Fruit fly (Drosophila melanogaster) whole organism, embryonic: Measurements from ENCODE around the gene Smug.
A peak's percentile ranks its signal among the peaks of the same experiment; 100 is the strongest.

Experiments used
- ATbp ChIP-seq: fragments of 200-800 bp; sonication (Bioruptor generic); optimal IDR thresholded peaks from 2 replicates; lab custom pipeline; 2017; ENCODE audit warnings: missing biosample characterization, mild to moderate bottlenecking, missing genetic modification characterization, missing genetic modification reagents
- Ada2b ChIP-seq: fragments of 200-800 bp; sonication (Bioruptor generic); IDR thresholded peaks from 2 replicates; pipeline ENCODE4 v1.3.6; 2022; ENCODE audit warnings: missing biosample characterization, missing genetic modification characterization
- Antp ChIP-seq: fragments of 200-800 bp; sonication (Bioruptor generic); optimal IDR thresholded peaks from 3 replicates; lab custom pipeline; 2016; ENCODE audit warnings: missing biosample characterization, missing genetic modification characterization
- Asciz ChIP-seq: fragments of 200-800 bp; sonication (Bioruptor generic); optimal IDR thresholded peaks from 2 replicates; lab custom pipeline; 2017; ENCODE audit warnings: missing biosample characterization, mild to moderate bottlenecking, missing genetic modification characterization, missing genetic modification reagents
- Atf3 ChIP-seq: fragments of 200-800 bp; sonication (Bioruptor generic); optimal IDR thresholded peaks from 3 replicates; lab custom pipeline; 2016; ENCODE audit warnings: missing biosample characterization, missing genetic modification characterization
- BtbVII ChIP-seq: fragments of 200-800 bp; sonication (Bioruptor generic); optimal IDR thresholded peaks from 3 replicates; lab custom pipeline; 2017; ENCODE audit warnings: missing biosample characterization, mild to moderate bottlenecking, missing genetic modification characterization
- CG10209 ChIP-seq: fragments of 200-800 bp; sonication (Bioruptor generic); optimal IDR thresholded peaks from 3 replicates; lab custom pipeline; 2017; ENCODE audit warnings: missing biosample characterization, mild to moderate bottlenecking, missing genetic modification characterization, missing genetic modification reagents
- CG10321 ChIP-seq: fragments of 200-800 bp; sonication (Bioruptor generic); IDR thresholded peaks from 2 replicates; pipeline ENCODE4 v1.3.6; 2022; ENCODE audit warnings: missing biosample characterization, missing genetic modification characterization
- CG11398 ChIP-seq: fragments of 200-800 bp; sonication (Bioruptor generic); optimal IDR thresholded peaks from 2 replicates; lab custom pipeline; 2016; ENCODE audit warnings: missing biosample characterization, missing genetic modification characterization
- CG11695 ChIP-seq: fragments of 200-800 bp; sonication (Bioruptor generic); IDR thresholded peaks from 3 replicates; pipeline ENCODE4 v1.3.6; 2022; ENCODE audit warnings: missing biosample characterization, missing genetic modification characterization
- CG11723 ChIP-seq: fragments of 200-800 bp; sonication (Bioruptor generic); optimal IDR thresholded peaks from 2 replicates; lab custom pipeline; 2017; ENCODE audit warnings: missing biosample characterization, mild to moderate bottlenecking, missing genetic modification characterization
- CG1233 ChIP-seq: fragments of 200-800 bp; sonication (Bioruptor generic); optimal IDR thresholded peaks from 4 replicates; lab custom pipeline; 2018; ENCODE audit warnings: missing biosample characterization, mild to moderate bottlenecking, missing genetic modification characterization
- CG13424 ChIP-seq: fragments of 200-800 bp; sonication (Bioruptor generic); optimal IDR thresholded peaks from 2 replicates; lab custom pipeline; 2019; ENCODE audit warnings: missing biosample characterization, mild to moderate bottlenecking, missing genetic modification characterization, moderate library complexity
- CG1529 ChIP-seq: fragments of 200-800 bp; sonication (Bioruptor generic); optimal IDR thresholded peaks from 3 replicates; lab custom pipeline; 2018; ENCODE audit warnings: missing biosample characterization, missing genetic modification characterization
- CG15601 ChIP-seq: fragments of 200-800 bp; sonication (Bioruptor generic); optimal IDR thresholded peaks from 3 replicates; lab custom pipeline; 2019; ENCODE audit warnings: missing biosample characterization, mild to moderate bottlenecking, missing genetic modification characterization, moderate library complexity
- CG18011 ChIP-seq: fragments of 200-800 bp; sonication (Bioruptor generic); optimal IDR thresholded peaks from 2 replicates; lab custom pipeline; 2017; ENCODE audit warnings: missing biosample characterization, missing genetic modification characterization, mild to moderate bottlenecking, moderate library complexity, missing genotype
- CG18599 ChIP-seq: fragments of 200-800 bp; sonication (Bioruptor generic); optimal IDR thresholded peaks from 3 replicates; lab custom pipeline; 2017; ENCODE audit warnings: missing biosample characterization, missing genetic modification characterization, mild to moderate bottlenecking, moderate library complexity, missing genetic modification reagents
- CG2712 ChIP-seq: fragments of 200-800 bp; optimal IDR thresholded peaks from 3 replicates; lab custom pipeline; 2019; ENCODE audit warnings: missing biosample characterization, mild to moderate bottlenecking, missing genetic modification characterization, moderate library complexity
- CG2875 ChIP-seq: fragments of 200-800 bp; sonication (Bioruptor generic); optimal IDR thresholded peaks from 2 replicates; lab custom pipeline; 2017; ENCODE audit warnings: missing biosample characterization, mild to moderate bottlenecking, missing genetic modification characterization, missing genetic modification reagents
- CG34376 ChIP-seq: fragments of 200-800 bp; sonication (Bioruptor generic); optimal IDR thresholded peaks from 2 replicates; lab custom pipeline; 2018; ENCODE audit warnings: missing biosample characterization, mild to moderate bottlenecking, missing genetic modification characterization
- CG6791 ChIP-seq: fragments of 200-800 bp; sonication (Bioruptor generic); IDR thresholded peaks from 3 replicates; pipeline ENCODE4 v1.3.6; 2022; ENCODE audit warnings: missing biosample characterization, missing genetic modification characterization; ENCODE audit not compliant: partially characterized antibody
- CG7745 ChIP-seq: fragments of 200-800 bp; sonication (Bioruptor generic); optimal IDR thresholded peaks from 2 replicates; lab custom pipeline; 2018; ENCODE audit warnings: missing biosample characterization, mild to moderate bottlenecking, missing genetic modification characterization, moderate library complexity
- Dip2 ChIP-seq: fragments of 200-800 bp; sonication (Bioruptor generic); IDR thresholded peaks from 2 replicates; pipeline ENCODE4 v1.3.6; 2022; ENCODE audit warnings: missing biosample characterization, missing genetic modification characterization
- E2f2 ChIP-seq: fragments of 200-800 bp; sonication (Bioruptor generic); IDR thresholded peaks from 2 replicates; pipeline ENCODE4 v1.3.6; 2022; ENCODE audit warnings: missing biosample characterization, missing genetic modification characterization
- Fer1 ChIP-seq: fragments of 200-800 bp; sonication (Bioruptor generic); optimal IDR thresholded peaks from 2 replicates; lab custom pipeline; 2017; ENCODE audit warnings: missing biosample characterization, mild to moderate bottlenecking, missing genetic modification characterization
- Hey ChIP-seq: fragments of 200-800 bp; sonication (Bioruptor generic); optimal IDR thresholded peaks from 3 replicates; lab custom pipeline; 2018; ENCODE audit warnings: missing biosample characterization, mild to moderate bottlenecking, missing genetic modification characterization
- HmgZ ChIP-seq: fragments of 200-800 bp; sonication (Bioruptor generic); optimal IDR thresholded peaks from 2 replicates; lab custom pipeline; 2018; ENCODE audit warnings: missing biosample characterization, mild to moderate bottlenecking, missing genetic modification characterization
- Meics ChIP-seq: fragments of 200-800 bp; sonication (Bioruptor generic); optimal IDR thresholded peaks from 2 replicates; lab custom pipeline; 2017; ENCODE audit warnings: missing biosample characterization, mild to moderate bottlenecking, missing genetic modification characterization
- NFAT ChIP-seq: fragments of 200-800 bp; sonication (Bioruptor generic); IDR thresholded peaks from 2 replicates; pipeline ENCODE4 v1.3.6; 2022; ENCODE audit warnings: missing biosample characterization, missing genetic modification characterization
- NK7.1 ChIP-seq: fragments of 200-800 bp; sonication (Bioruptor generic); optimal IDR thresholded peaks from 3 replicates; lab custom pipeline; 2016; ENCODE audit warnings: missing biosample characterization, missing genetic modification characterization
- Opbp ChIP-seq: fragments of 200-800 bp; sonication (Bioruptor generic); IDR thresholded peaks from 3 replicates; pipeline ENCODE4 v1.3.6; 2022; ENCODE audit warnings: missing biosample characterization, missing genetic modification characterization; ENCODE audit not compliant: partially characterized antibody
- Usf ChIP-seq: fragments of 200-800 bp; sonication (Bioruptor generic); optimal IDR thresholded peaks from 2 replicates; lab custom pipeline; 2017; ENCODE audit warnings: missing genotype, missing biosample characterization, missing genetic modification characterization
- ara ChIP-seq: fragments of 200-800 bp; sonication (Bioruptor generic); IDR thresholded peaks from 2 replicates; pipeline ENCODE4 v1.3.6; 2022; ENCODE audit warnings: missing biosample characterization, missing genetic modification characterization
- bcd ChIP-seq: fragments of 200-800 bp; sonication (Bioruptor generic); optimal IDR thresholded peaks from 2 replicates; lab custom pipeline; 2017; ENCODE audit warnings: missing biosample characterization, mild to moderate bottlenecking, missing genetic modification characterization
- crol ChIP-seq: fragments of 200-800 bp; sonication (Bioruptor generic); IDR thresholded peaks from 2 replicates; pipeline ENCODE4 v1.3.6; 2022; ENCODE audit warnings: missing biosample characterization, missing genetic modification characterization
- esg ChIP-seq: fragments of 200-800 bp; sonication (Bioruptor generic); conservative IDR thresholded peaks from 2 replicates; pipeline ENCODE4 v1.3.6; 2022; ENCODE audit warnings: missing biosample characterization, missing genetic modification characterization
- eyg ChIP-seq: fragments of 200-800 bp; sonication (Bioruptor generic); optimal IDR thresholded peaks from 3 replicates; lab custom pipeline; 2016; ENCODE audit warnings: missing biosample characterization, missing genetic modification characterization
- gsb ChIP-seq: fragments of 200-800 bp; sonication (Bioruptor generic); IDR thresholded peaks from 2 replicates; pipeline ENCODE4 v1.3.6; 2022; ENCODE audit warnings: missing biosample characterization, missing genetic modification characterization
- gt ChIP-seq: fragments of 200-800 bp; sonication (Bioruptor generic); IDR thresholded peaks from 2 replicates; pipeline ENCODE4 v1.3.6; 2022; ENCODE audit warnings: missing biosample characterization, missing genetic modification characterization
- hbn ChIP-seq: fragments of 200-800 bp; sonication (Bioruptor generic); IDR thresholded peaks from 2 replicates; pipeline ENCODE4 v1.3.6; 2022; ENCODE audit warnings: missing biosample characterization, missing genetic modification characterization; ENCODE audit not compliant: partially characterized antibody
- her ChIP-seq: fragments of 200-800 bp; sonication (Bioruptor generic); optimal IDR thresholded peaks from 2 replicates; lab custom pipeline; 2016; ENCODE audit warnings: missing biosample characterization, missing genetic modification characterization
- jigr1 ChIP-seq: fragments of 200-800 bp; sonication (Bioruptor generic); IDR thresholded peaks from 3 replicates; pipeline ENCODE4 v1.3.6; 2022; ENCODE audit warnings: missing biosample characterization, missing genetic modification characterization
- lab ChIP-seq: fragments of 200-800 bp; sonication (Bioruptor generic); optimal IDR thresholded peaks from 3 replicates; lab custom pipeline; 2017; ENCODE audit warnings: missing biosample characterization, missing genetic modification characterization, mild to moderate bottlenecking, moderate library complexity, missing genetic modification reagents
- mirr ChIP-seq: fragments of 200-800 bp; sonication (Bioruptor generic); optimal IDR thresholded peaks from 3 replicates; lab custom pipeline; 2018; ENCODE audit warnings: missing biosample characterization, mild to moderate bottlenecking, missing genetic modification characterization
- org-1 ChIP-seq: fragments of 200-800 bp; sonication (Bioruptor generic); optimal IDR thresholded peaks from 2 replicates; lab custom pipeline; 2017; ENCODE audit warnings: missing biosample characterization, missing genetic modification characterization
- otp ChIP-seq: fragments of 200-800 bp; sonication (Bioruptor generic); IDR thresholded peaks from 3 replicates; pipeline ENCODE4, ENCODE4 v1.3.6; 2022; ENCODE audit warnings: missing biosample characterization, missing genetic modification characterization
- pros ChIP-seq: fragments of 200-800 bp; sonication (Bioruptor generic); optimal IDR thresholded peaks from 3 replicates; lab custom pipeline; 2019; ENCODE audit warnings: missing biosample characterization, mild to moderate bottlenecking, missing genetic modification characterization, moderate library complexity
- repo ChIP-seq: fragments of 200-800 bp; sonication (Bioruptor generic); optimal IDR thresholded peaks from 2 replicates; lab custom pipeline; 2016; ENCODE audit warnings: missing biosample characterization, missing genetic modification characterization
- sens ChIP-seq: fragments of 200-800 bp; sonication (Bioruptor generic); peaks from one replicate; lab custom pipeline; 2016; ENCODE audit warnings: missing biosample characterization, missing genetic modification characterization
- sima ChIP-seq: fragments of 200-800 bp; sonication (Bioruptor generic); optimal IDR thresholded peaks from 2 replicates; lab custom pipeline; 2016; ENCODE audit warnings: missing biosample characterization, missing genetic modification characterization
- tap ChIP-seq: fragments of 200-800 bp; optimal IDR thresholded peaks from 3 replicates; lab custom pipeline; 2019; ENCODE audit warnings: missing biosample characterization, mild to moderate bottlenecking, missing genetic modification characterization, moderate library complexity
- twi ChIP-seq: fragments of 200-800 bp; optimal IDR thresholded peaks from 2 replicates; lab custom pipeline; 2019; ENCODE audit warnings: missing biosample characterization, mild to moderate bottlenecking, missing genetic modification characterization, moderate library complexity

The Smug gene

dm6 chr3R:17115668-17116067 lies 34.7 kb upstream of the Smug start (continued):
- TF ChIP-seq org-1 (GFP tag; lab: Kevin White, UChicago) (no peak), NK7.1 (GFP tag; lab: Kevin White, UChicago) (no peak), otp (no peak), lab (GFP tag; lab: Kevin White, UChicago) (peak; percentile 73), CG34376 (GFP tag; lab: Kevin White, UChicago) (peak; percentile 43), CG11695 (GFP tag; lab: Robert Waterston, UW) (peak; percentile 15; the same call in 1 of the 3 replicates), pros (GFP tag; lab: Kevin White, UChicago) (peak; percentile 10), sima (GFP tag; lab: Kevin White, UChicago) (no peak), NFAT (GFP tag; lab: Robert Waterston, UW) (no peak), CG7745 (tag; lab: Kevin White, UChicago) (peak; percentile 59), CG10321 (no peak), CG1529 (GFP tag; lab: Kevin White, UChicago) (peak; percentile 35), CG6791 (GFP tag; lab: Robert Waterston, UW) (no peak), CG18599 (GFP tag; lab: Kevin White, UChicago) (peak; percentile 10), CG15601 (tag; lab: Kevin White, UChicago) (peak; percentile 62), eyg (GFP tag; lab: Kevin White, UChicago) (peak; percentile 17), twi (tag; lab: Kevin White, UChicago) (no peak), jigr1 (GFP tag; lab: Robert Waterston, UW) (no peak), esg (no peak), Meics (GFP tag; lab: Kevin White, UChicago) (no peak), HmgZ (tag; lab: Kevin White, UChicago) (peak; percentile 1), CG11723 (GFP tag; lab: Kevin White, UChicago) (peak; percentile 25), repo (GFP tag; lab: Kevin White, UChicago) (no peak), Hey (tag; lab: Kevin White, UChicago) (no peak), gsb (GFP tag; lab: Robert Waterston, UW) (no peak), Opbp (GFP tag; lab: Robert Waterston, UW) (no peak), Dip2 (GFP tag; lab: Robert Waterston, UW) (no peak), Fer1 (peak; percentile 58), Antp (GFP tag; lab: Kevin White, UChicago) (no peak), CG1233 (GFP tag; lab: Kevin White, UChicago) (peak; percentile 20), Ada2b (GFP tag; lab: Robert Waterston, UW) (no peak), tap (no peak), ATbp (peak; percentile 50), Asciz (GFP tag; lab: Kevin White, UChicago) (peak; percentile 50), hbn (GFP tag; lab: Robert Waterston, UW) (no peak), her (GFP tag; lab: Kevin White, UChicago) (no peak), Atf3 (GFP tag; lab: Kevin White, UChicago) (no peak), mirr (peak; percentile 52), CG10209 (GFP tag; lab: Kevin White, UChicago) (peak; percentile 19), E2f2 (GFP tag; lab: Robert Waterston, UW) (no peak), Usf (GFP tag; lab: Kevin White, UChicago) (no peak), CG2875 (GFP tag; lab: Kevin White, UChicago) (peak; percentile 37), CG2712 (tag; lab: Kevin White, UChicago) (peak; percentile 40), CG13424 (tag; lab: Kevin White, UChicago) (peak; percentile 22), crol (GFP tag; lab: Robert Waterston, UW) (no peak), CG11398 (GFP tag; lab: Kevin White, UChicago) (no peak), gt (GFP tag; lab: Robert Waterston, UW) (no peak), ara (no peak), sens (GFP tag; lab: Kevin White, UChicago) (peak; percentile 70), CG18011 (peak; percentile 9), BtbVII (GFP tag; lab: Kevin White, UChicago) (peak; percentile 71), bcd (GFP tag; lab: Kevin White, UChicago) (no peak)
